Worm (Caenorhabditis elegans) whole organism, L4 larva: ENCODE results near the gene B0252.11.

Experiments
- F37D6.2 ChIP-seq: sonication (generic microtip); optimal IDR thresholded peaks from 2 replicates; lab custom pipeline; 2016; ENCODE audit warnings: mild to moderate bottlenecking, missing genetic modification characterization, missing compliant biosample characterization
- F49E8.2 ChIP-seq: sonication (generic microtip); optimal IDR thresholded peaks from 2 replicates; lab custom pipeline; 2016; ENCODE audit warnings: missing compliant biosample characterization, mild to moderate bottlenecking, missing genetic modification characterization, borderline replicate concordance
- T20F7.1 ChIP-seq: fragments of 200-800 bp; sonication (Bioruptor generic); optimal IDR thresholded peaks from 2 replicates; lab custom pipeline; 2018; ENCODE audit warnings: mild to moderate bottlenecking, missing genetic modification characterization, missing compliant biosample characterization
- Y48G9A.11 ChIP-seq: fragments of 200-800 bp; sonication (Bioruptor generic); IDR thresholded peaks from 2 replicates; pipeline ENCODE4 v1.3.6; 2022; ENCODE audit warnings: missing genetic modification reagents, missing genetic modification characterization, missing compliant biosample characterization
- Y5F2A.4 ChIP-seq: fragments of 200-800 bp; sonication (Bioruptor generic); optimal IDR thresholded peaks from 2 replicates; lab custom pipeline; 2018; ENCODE audit warnings: mild to moderate bottlenecking, missing genetic modification characterization, missing compliant biosample characterization
- ZK337.2 ChIP-seq: fragments of 200-800 bp; sonication (Bioruptor generic); IDR thresholded peaks from 2 replicates; pipeline ENCODE4 v1.3.6; 2022; ENCODE audit warnings: missing genetic modification reagents, missing genetic modification characterization, missing compliant biosample characterization
- ZK546.5 ChIP-seq, 2 experiments: sonication (generic microtip); optimal IDR thresholded peaks; 2 replicates each; lab custom pipeline; 2017; ENCODE audit warnings: missing biosample characterization in 2 of 2, missing genetic modification characterization in 2 of 2
- aly-2 ChIP-seq: sonication (generic microtip); optimal IDR thresholded peaks from 2 replicates; lab custom pipeline; 2018; ENCODE audit warnings: missing biosample characterization, missing genetic modification characterization
- arid-1 ChIP-seq: fragments of 200-800 bp; sonication (Bioruptor generic); conservative IDR thresholded peaks from 2 replicates; pipeline ENCODE4 v1.3.6; 2022; ENCODE audit warnings: missing genetic modification reagents, missing genetic modification characterization, missing compliant biosample characterization
- ceh-20 ChIP-seq: fragments of 200-800 bp; sonication (Bioruptor generic); IDR thresholded peaks from 2 replicates; pipeline ENCODE4 v1.3.6; 2022; ENCODE audit warnings: missing genetic modification reagents, missing genetic modification characterization, missing compliant biosample characterization
- ceh-32 ChIP-seq: sonication (generic microtip); optimal IDR thresholded peaks from 2 replicates; lab custom pipeline; 2016; ENCODE audit warnings: mild to moderate bottlenecking, missing genetic modification characterization, missing compliant biosample characterization; ENCODE audit not compliant: poor library complexity
- ceh-62 ChIP-seq: sonication (generic microtip); optimal IDR thresholded peaks from 2 replicates; lab custom pipeline; 2017; ENCODE audit warnings: missing biosample characterization, missing genetic modification characterization
- ceh-82 ChIP-seq: sonication (generic microtip); optimal IDR thresholded peaks from 2 replicates; lab custom pipeline; 2017; ENCODE audit warnings: missing biosample characterization, missing genetic modification characterization
- cey-2 ChIP-seq: sonication (generic microtip); optimal IDR thresholded peaks from 3 replicates; lab custom pipeline; 2017; ENCODE audit warnings: missing genetic modification characterization, mild to moderate bottlenecking, missing compliant biosample characterization, antibody characterized with exemption, borderline replicate concordance; ENCODE audit not compliant: insufficient read depth
- dmd-6 ChIP-seq: fragments of 200-800 bp; sonication (Bioruptor generic); IDR thresholded peaks from 2 replicates; pipeline ENCODE4 v1.3.6; 2022; ENCODE audit warnings: missing genetic modification reagents, missing genetic modification characterization, missing compliant biosample characterization
- dpl-1 ChIP-seq: fragments of 150-350 bp; optimal IDR thresholded peaks from 2 replicates; lab custom pipeline; 2014; ENCODE audit warnings: missing biosample characterization, missing genetic modification reagents, missing genetic modification characterization
- duxl-1 ChIP-seq: sonication (generic microtip); optimal IDR thresholded peaks from 2 replicates; lab custom pipeline; 2016; ENCODE audit warnings: mild to moderate bottlenecking, missing genetic modification characterization, moderate library complexity, missing compliant biosample characterization; ENCODE audit not compliant: poor library complexity
- egl-43 ChIP-seq: fragments of 200-800 bp; sonication (Bioruptor generic); IDR thresholded peaks from 2 replicates; pipeline ENCODE4 v1.3.6; 2022; ENCODE audit warnings: missing genetic modification reagents, missing genetic modification characterization, missing compliant biosample characterization
- fos-1 ChIP-seq: fragments of 150-350 bp; optimal IDR thresholded peaks from 2 replicates; lab custom pipeline; 2014; ENCODE audit warnings: missing biosample characterization, missing genetic modification characterization
- hif-1 ChIP-seq, 2 experiments: sonication (generic microtip); optimal IDR thresholded peaks; 2 replicates each; lab custom pipeline; 2016 to 2017; ENCODE audit warnings: missing compliant biosample characterization in 2 of 2, missing genetic modification characterization in 2 of 2, missing genetic modification reagents in 2 of 2, missing genotype in 2 of 2, mild to moderate bottlenecking in 1 of 2
- hlh-30 ChIP-seq: sonication (generic microtip); optimal IDR thresholded peaks from 2 replicates; lab custom pipeline; 2017; ENCODE audit warnings: antibody characterized with exemption, mild to moderate bottlenecking, missing genetic modification characterization, missing compliant biosample characterization; ENCODE audit not compliant: insufficient read depth
- jun-1 ChIP-seq: fragments of 150-350 bp; optimal IDR thresholded peaks from 2 replicates; lab custom pipeline; 2014; ENCODE audit warnings: missing biosample characterization, missing genetic modification reagents, missing genetic modification characterization
- lin-15B ChIP-seq: fragments of 150-350 bp; sonication (generic microtip); optimal IDR thresholded peaks from 3 replicates; lab custom pipeline; 2014; ENCODE audit warnings: missing biosample characterization, missing genetic modification characterization
- lir-3 ChIP-seq: sonication (generic microtip); optimal IDR thresholded peaks from 2 replicates; lab custom pipeline; 2016; ENCODE audit warnings: mild to moderate bottlenecking, missing genetic modification characterization, missing compliant biosample characterization
- lsy-2 ChIP-seq, 2 experiments: fragments of 150-350 bp in 1 of 2; sonication (generic microtip) in 1 of 2; optimal IDR thresholded peaks; 2 replicates each; lab custom pipeline; 2014 to 2017; ENCODE audit warnings: missing biosample characterization in 2 of 2, missing genetic modification characterization in 2 of 2
- madf-5 ChIP-seq, 2 experiments: fragments of 200-800 bp; sonication (Bioruptor generic); IDR thresholded peaks; 2 replicates each; pipeline ENCODE4 v1.3.6; 2022; ENCODE audit warnings: missing compliant biosample characterization in 2 of 2, missing genetic modification characterization in 2 of 2
- madf-9 ChIP-seq: fragments of 200-800 bp; sonication (Bioruptor generic); conservative IDR thresholded peaks from 2 replicates; pipeline ENCODE4 v1.3.6; 2022; ENCODE audit warnings: missing genetic modification reagents, missing genetic modification characterization, missing compliant biosample characterization
- mdt-29 ChIP-seq: fragments of 200-800 bp; sonication (Bioruptor generic); IDR thresholded peaks from 2 replicates; pipeline ENCODE4 v1.3.6; 2022; ENCODE audit warnings: missing genetic modification reagents, missing genetic modification characterization, missing compliant biosample characterization
- mep-1 ChIP-seq: fragments of 150-350 bp; sonication (generic microtip); optimal IDR thresholded peaks from 3 replicates; lab custom pipeline; 2014; ENCODE audit warnings: missing biosample characterization, missing genetic modification characterization
- mes-2 ChIP-seq: sonication (generic microtip); optimal IDR thresholded peaks from 2 replicates; lab custom pipeline; 2016; ENCODE audit warnings: missing genotype, mild to moderate bottlenecking, missing genetic modification characterization, missing compliant biosample characterization; ENCODE audit not compliant: poor library complexity, severe bottlenecking
- mxl-2 ChIP-seq: fragments of 200-800 bp; sonication (Bioruptor generic); conservative IDR thresholded peaks from 2 replicates; pipeline ENCODE4 v1.3.6; 2022; ENCODE audit warnings: missing genetic modification reagents, missing genetic modification characterization, missing compliant biosample characterization
- nhr-10 ChIP-seq: fragments of 150-350 bp; optimal IDR thresholded peaks from 2 replicates; lab custom pipeline; 2014; ENCODE audit warnings: missing biosample characterization, missing genetic modification characterization
- nhr-25 ChIP-seq: sonication (generic microtip); optimal IDR thresholded peaks from 2 replicates; lab custom pipeline; 2017; ENCODE audit warnings: missing genetic modification characterization, mild to moderate bottlenecking, missing compliant biosample characterization, antibody characterized with exemption, moderate library complexity, borderline replicate concordance; ENCODE audit not compliant: insufficient read depth
- nhr-28 ChIP-seq: fragments of 150-350 bp; optimal IDR thresholded peaks from 2 replicates; lab custom pipeline; 2014; ENCODE audit warnings: missing biosample characterization, missing genetic modification characterization
- nhr-48 ChIP-seq: sonication (generic microtip); optimal IDR thresholded peaks from 2 replicates; lab custom pipeline; 2016; ENCODE audit warnings: mild to moderate bottlenecking, missing genetic modification characterization, missing compliant biosample characterization
- php-3 ChIP-seq: fragments of 200-800 bp; sonication (Bioruptor generic); IDR thresholded peaks from 2 replicates; pipeline ENCODE4 v1.3.6; 2022; ENCODE audit warnings: missing genetic modification reagents, missing genetic modification characterization, missing compliant biosample characterization
- rbr-2 ChIP-seq: sonication (generic microtip); optimal IDR thresholded peaks from 2 replicates; lab custom pipeline; 2016; ENCODE audit warnings: missing genotype, missing genetic modification characterization, missing compliant biosample characterization
- saeg-2 ChIP-seq: fragments of 200-800 bp; sonication (Bioruptor generic); IDR thresholded peaks from 2 replicates; pipeline ENCODE4 v1.3.6; 2022; ENCODE audit warnings: missing genetic modification reagents, missing genetic modification characterization, missing compliant biosample characterization
- sdz-12 ChIP-seq: fragments of 200-800 bp; sonication (Bioruptor generic); optimal IDR thresholded peaks from 2 replicates; lab custom pipeline; 2018; ENCODE audit warnings: mild to moderate bottlenecking, missing genetic modification characterization, missing compliant biosample characterization
- set-16 ChIP-seq: fragments of 200-800 bp; sonication (Bioruptor generic); IDR thresholded peaks from 2 replicates; pipeline ENCODE4 v1.3.6; 2022; ENCODE audit warnings: missing genetic modification reagents, missing genetic modification characterization, missing compliant biosample characterization
- skn-1 ChIP-seq: fragments of 150-350 bp; optimal IDR thresholded peaks from 2 replicates; lab custom pipeline; 2014; ENCODE audit warnings: missing biosample characterization, missing genetic modification characterization
- snpc-4 ChIP-seq: fragments of 150-350 bp; optimal IDR thresholded peaks from 2 replicates; lab custom pipeline; 2014; ENCODE audit warnings: missing biosample characterization, missing genetic modification characterization
- spr-3 ChIP-seq: fragments of 200-800 bp; sonication (Bioruptor generic); optimal IDR thresholded peaks from 2 replicates; lab custom pipeline; 2018; ENCODE audit warnings: mild to moderate bottlenecking, missing genetic modification characterization, missing compliant biosample characterization
- tra-1 ChIP-seq: fragments of 200-800 bp; sonication (Bioruptor generic); IDR thresholded peaks from 2 replicates; pipeline ENCODE4 v1.3.6; 2022; ENCODE audit warnings: missing genetic modification reagents, missing genetic modification characterization, missing compliant biosample characterization
- unc-39 ChIP-seq: sonication (generic microtip); optimal IDR thresholded peaks from 2 replicates; lab custom pipeline; 2017; ENCODE audit warnings: missing biosample characterization, missing genetic modification characterization
- vab-7 ChIP-seq: fragments of 200-800 bp; sonication (Bioruptor generic); IDR thresholded peaks from 2 replicates; pipeline ENCODE4 v1.3.6; 2022; ENCODE audit warnings: missing genetic modification reagents, missing genetic modification characterization, missing compliant biosample characterization
- zip-11 ChIP-seq: fragments of 200-800 bp; sonication (Bioruptor generic); IDR thresholded peaks from 2 replicates; pipeline ENCODE4 v1.3.6; 2022; ENCODE audit warnings: missing genetic modification characterization, missing compliant biosample characterization
- zip-2 ChIP-seq: fragments of 150-350 bp; optimal IDR thresholded peaks from 2 replicates; lab custom pipeline; 2014; ENCODE audit warnings: missing biosample characterization, missing genetic modification characterization
- ztf-7 ChIP-seq: fragments of 150-350 bp; optimal IDR thresholded peaks from 2 replicates; lab custom pipeline; 2014; ENCODE audit warnings: missing biosample characterization, missing genetic modification characterization

The B0252.11 gene

ce11 chrII:6951250-6951806 is 33.7 kb upstream of the B0252.11 start, which contains the start of the genes malt-1 and ceh-38 (continued):
- peak; percentile 35 to 84 for TF ChIP-seq hif-1 (tag; optimal IDR thresholded peaks at IDR 0.05; lab: Kevin White, UChicago)
- peak; percentile 98 for TF ChIP-seq mep-1 (tag; lab: Kevin White, UChicago)
- TF ChIP-seq vab-7 (GFP tag; lab: Robert Waterston, UW), result peak; percentile 77
- no peak for TF ChIP-seq F49E8.2
- peak; percentile 66 for TF ChIP-seq tra-1 (GFP tag; lab: Robert Waterston, UW)
- peak; percentile 89 for TF ChIP-seq dmd-6
- TF ChIP-seq ceh-32 (tag; lab: Kevin White, UChicago), result peak; percentile 19
- peak; percentile 43 for TF ChIP-seq fos-1 (tag; lab: Kevin White, UChicago)
- TF ChIP-seq madf-9 (GFP tag; lab: Robert Waterston, UW), result 0 out of 2 replicates have a peak, but pooled peaks have one; percentile 34
- no peak for TF ChIP-seq unc-39 (tag; lab: Kevin White, UChicago)
- no peak for TF ChIP-seq mxl-2 (GFP tag; lab: Robert Waterston, UW)
- peak; percentile 88 for TF ChIP-seq ceh-20 (GFP tag; lab: Robert Waterston, UW)
- TF ChIP-seq lin-15B, result peak; percentile 27
- TF ChIP-seq nhr-10 (tag; lab: Kevin White, UChicago), result peak; percentile 68
- peak; percentile 72 for TF ChIP-seq snpc-4
- TF ChIP-seq Y48G9A.11 (GFP tag; lab: Robert Waterston, UW), result no peak
- TF ChIP-seq T20F7.1 (GFP tag; lab: Kevin White, UChicago), result peak; percentile 88
- peak; percentile 89 for TF ChIP-seq duxl-1
- TF ChIP-seq hlh-30 (tag; lab: Kevin White, UChicago), result peak; percentile 99
- TF ChIP-seq F37D6.2 (tag; lab: Kevin White, UChicago), result peak; percentile 90
- peak; percentile 77 for TF ChIP-seq ztf-7
- TF ChIP-seq ceh-62, result no peak
- no peak for TF ChIP-seq madf-5 (GFP tag; IDR thresholded peaks at IDR 0.05; lab: Robert Waterston, UW)
- peak; percentile 94 to 97 for TF ChIP-seq lsy-2 (tag; optimal IDR thresholded peaks at IDR 0.05; lab: Kevin White, UChicago)
- peak; percentile 28 for TF ChIP-seq skn-1 (tag; lab: Kevin White, UChicago)
- TF ChIP-seq mes-2, result peak; percentile 95
- no peak for TF ChIP-seq set-16 (GFP tag; lab: Robert Waterston, UW)
- peak; percentile 52 for TF ChIP-seq cey-2
- peak; percentile 77 for TF ChIP-seq zip-2 (tag; lab: Kevin White, UChicago)
- peak; percentile 97 for TF ChIP-seq nhr-28 (tag; lab: Kevin White, UChicago)
- TF ChIP-seq spr-3 (GFP tag; lab: Kevin White, UChicago), result peak; percentile 12
- TF ChIP-seq aly-2, result no peak
- peak; percentile 96 for TF ChIP-seq rbr-2
- no peak for TF ChIP-seq ceh-82 (tag; lab: Kevin White, UChicago)
- 0 out of 2 replicates have a peak, but pooled peaks have one; percentile 31 for TF ChIP-seq mdt-29
- TF ChIP-seq php-3, result peak; percentile 82
- peak; percentile 83 for TF ChIP-seq nhr-48 (tag; lab: Kevin White, UChicago)
- TF ChIP-seq arid-1 (GFP tag; lab: Robert Waterston, UW), result peak; percentile 89
- 0 out of 2 replicates have a peak, but pooled peaks have one; percentile 50 for TF ChIP-seq saeg-2 (GFP tag; lab: Robert Waterston, UW)
- TF ChIP-seq ZK546.5 (tag; optimal IDR thresholded peaks at IDR 0.05; lab: Kevin White, UChicago), result peak in 1 of 2 experiments; percentile 60
- TF ChIP-seq dpl-1 (GFP tag; lab: Kevin White, UChicago), result peak; percentile 83
- peak; percentile 81 for TF ChIP-seq jun-1 (tag; lab: Kevin White, UChicago)
- TF ChIP-seq zip-11 (GFP tag; lab: Robert Waterston, UW), result no peak
- peak; percentile 81 for TF ChIP-seq nhr-25 (tag; lab: Kevin White, UChicago)
- peak; percentile 45; the same call in 1 of the 2 replicates for TF ChIP-seq egl-43
- no peak for TF ChIP-seq lir-3 (tag; lab: Kevin White, UChicago)
- TF ChIP-seq ZK337.2 (GFP tag; lab: Robert Waterston, UW), result no peak
- no peak for TF ChIP-seq Y5F2A.4
- TF ChIP-seq sdz-12 (GFP tag; lab: Kevin White, UChicago), result no peak
